Worm (Caenorhabditis elegans) whole organism, late embryonic: ENCODE results near the gene F36F12.7.

Experiments
- K09A11.1 ChIP-seq: sonication (generic microtip); optimal IDR thresholded peaks from 2 replicates; lab custom pipeline; 2017; ENCODE audit warnings: antibody characterized with exemption, mild to moderate bottlenecking, missing genetic modification characterization, missing compliant biosample characterization; ENCODE audit not compliant: insufficient read depth
- ama-1 ChIP-seq: fragments of 150-350 bp; optimal IDR thresholded peaks from 2 replicates; lab custom pipeline; 2014
- ceh-9 ChIP-seq: sonication (generic microtip); optimal IDR thresholded peaks from 2 replicates; lab custom pipeline; 2016; ENCODE audit warnings: mild to moderate bottlenecking, missing genetic modification characterization, inconsistent platforms, missing compliant biosample characterization
- che-1 ChIP-seq: sonication (generic microtip); optimal IDR thresholded peaks from 2 replicates; lab custom pipeline; 2016; ENCODE audit warnings: mild to moderate bottlenecking, missing genetic modification characterization, missing compliant biosample characterization
- fkh-10 ChIP-seq: fragments of 150-350 bp; optimal IDR thresholded peaks from 2 replicates; lab custom pipeline; 2014; ENCODE audit warnings: missing biosample characterization, missing genetic modification reagents, missing genetic modification characterization
- madf-2 ChIP-seq: sonication (generic microtip); optimal IDR thresholded peaks from 2 replicates; lab custom pipeline; 2017; ENCODE audit warnings: missing genetic modification characterization, missing compliant biosample characterization
- mec-3 ChIP-seq: sonication (generic microtip); optimal IDR thresholded peaks from 2 replicates; lab custom pipeline; 2016; ENCODE audit warnings: borderline replicate concordance, missing genetic modification characterization, missing compliant biosample characterization
- pha-4 ChIP-seq: fragments of 150-350 bp; optimal IDR thresholded peaks from 2 replicates; lab custom pipeline; 2018; ENCODE audit warnings: missing biosample characterization, missing genetic modification reagents, missing genetic modification characterization
- pqm-1 ChIP-seq: sonication (generic microtip); optimal IDR thresholded peaks from 2 replicates; lab custom pipeline; 2016; ENCODE audit warnings: missing genetic modification characterization, missing compliant biosample characterization
- sox-4 ChIP-seq: sonication (generic microtip); optimal IDR thresholded peaks from 2 replicates; lab custom pipeline; 2017; ENCODE audit warnings: mild to moderate bottlenecking, missing genetic modification characterization, inconsistent platforms, missing compliant biosample characterization
- unc-42 ChIP-seq: sonication (generic microtip); optimal IDR thresholded peaks from 2 replicates; lab custom pipeline; 2016; ENCODE audit warnings: missing genotype, missing genetic modification characterization, missing compliant biosample characterization
- unc-55 ChIP-seq: sonication (generic microtip); optimal IDR thresholded peaks from 2 replicates; lab custom pipeline; 2017; ENCODE audit warnings: missing biosample characterization, missing genetic modification reagents, missing genetic modification characterization

DNA sequence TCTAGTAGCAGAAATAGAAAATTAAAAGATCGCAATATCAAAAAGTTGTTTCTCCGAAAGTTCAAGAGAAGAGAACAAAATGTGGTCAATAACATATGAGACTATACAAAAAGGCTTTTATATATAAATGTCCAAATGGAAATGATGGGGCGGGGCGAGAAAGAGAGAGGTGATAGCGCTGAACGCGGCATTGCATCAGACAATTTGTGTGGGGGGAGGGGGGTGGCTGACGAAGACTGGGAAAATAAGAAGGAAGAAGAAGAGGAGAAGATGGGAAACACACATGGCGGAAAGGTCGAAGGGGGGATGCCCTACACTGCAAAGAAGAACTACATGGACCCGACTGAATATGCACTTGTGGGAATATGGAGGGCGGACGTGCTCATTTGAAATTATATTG is 36.2 kb downstream of the F36F12.7 start:
- TF ChIP-seq sox-4 (tag; lab: Kevin White, UChicago) (peak; percentile 21), unc-42 (tag; lab: Kevin White, UChicago) (peak; percentile 3), madf-2 (tag; lab: Kevin White, UChicago) (no peak), ceh-9 (tag; lab: Kevin White, UChicago) (no peak), pqm-1 (tag; lab: Kevin White, UChicago) (no peak), fkh-10 (GFP tag; lab: Kevin White, UChicago) (no peak), ama-1 (lab: Kevin White, UChicago) (no peak), K09A11.1 (tag; lab: Kevin White, UChicago) (no peak), unc-55 (no peak), pha-4 (no peak), che-1 (tag; lab: Kevin White, UChicago) (no peak), mec-3 (tag; lab: Kevin White, UChicago) (no peak)
